Worm (Caenorhabditis elegans) whole organism, L3 larva: Measurements from ENCODE around the gene R05H5.4.

Experiments used
- R02D3.7 ChIP-seq: fragments of 150-350 bp; optimal IDR thresholded peaks from 2 replicates; lab custom pipeline; 2014; ENCODE audit warnings: missing biosample characterization, missing genetic modification characterization
- ZK546.5 ChIP-seq: sonication (generic microtip); optimal IDR thresholded peaks from 2 replicates; lab custom pipeline; 2017; ENCODE audit warnings: missing biosample characterization, missing genetic modification characterization
- aly-2 ChIP-seq: fragments of 150-350 bp; optimal IDR thresholded peaks from 2 replicates; lab custom pipeline; 2014; ENCODE audit warnings: missing biosample characterization, missing genetic modification characterization
- ama-1 ChIP-seq: fragments of 150-350 bp; optimal IDR thresholded peaks from 2 replicates; lab custom pipeline; 2018
- ceh-16 ChIP-seq: sonication (generic microtip); optimal IDR thresholded peaks from 2 replicates; lab custom pipeline; 2017; ENCODE audit warnings: missing biosample characterization, missing genetic modification characterization
- ceh-28 ChIP-seq: fragments of 150-350 bp; optimal IDR thresholded peaks from 2 replicates; lab custom pipeline; 2014; ENCODE audit warnings: missing biosample characterization, missing genetic modification reagents, missing genetic modification characterization
- ceh-82 ChIP-seq: fragments of 150-350 bp; optimal IDR thresholded peaks from 2 replicates; lab custom pipeline; 2014; ENCODE audit warnings: missing biosample characterization, missing genetic modification characterization
- ceh-9 ChIP-seq: sonication (generic microtip); optimal IDR thresholded peaks from 2 replicates; lab custom pipeline; 2018; ENCODE audit warnings: missing biosample characterization, missing genetic modification characterization
- daf-12 ChIP-seq: fragments of 150-350 bp; optimal IDR thresholded peaks from 2 replicates; lab custom pipeline; 2014; ENCODE audit warnings: missing biosample characterization, missing genetic modification reagents, missing genetic modification characterization
- egl-27 ChIP-seq: sonication (generic microtip); optimal IDR thresholded peaks from 4 replicates; lab custom pipeline; 2017; ENCODE audit warnings: missing biosample characterization, missing genetic modification reagents, missing genetic modification characterization
- egl-5 ChIP-seq: fragments of 150-350 bp; optimal IDR thresholded peaks from 2 replicates; lab custom pipeline; 2017; ENCODE audit warnings: missing biosample characterization, missing genetic modification reagents, missing genetic modification characterization, inconsistent platforms
- elt-1 ChIP-seq: fragments of 150-350 bp; optimal IDR thresholded peaks from 2 replicates; lab custom pipeline; 2014; ENCODE audit warnings: missing biosample characterization, missing genetic modification characterization
- elt-2 ChIP-seq: sonication (generic microtip); optimal IDR thresholded peaks from 2 replicates; lab custom pipeline; 2016; ENCODE audit warnings: missing genetic modification reagents, mild to moderate bottlenecking, missing genetic modification characterization, missing compliant biosample characterization
- elt-3 ChIP-seq, 3 experiments: fragments of 150-350 bp in 1 of 3; sonication (generic microtip) in 2 of 3; optimal IDR thresholded peaks; 2 replicates in 2 of 3; 4 replicates in 1 of 3; lab custom pipeline; 2014 to 2017; ENCODE audit warnings: missing biosample characterization in 3 of 3, missing genetic modification characterization in 3 of 3
- eor-1 ChIP-seq, 2 experiments: fragments of 150-350 bp; optimal IDR thresholded peaks; 2 replicates each; lab custom pipeline; 2014 to 2018; ENCODE audit warnings: missing biosample characterization in 2 of 2, missing genetic modification characterization in 2 of 2
- fkh-10 ChIP-seq: sonication (generic microtip); optimal IDR thresholded peaks from 2 replicates; lab custom pipeline; 2017; ENCODE audit warnings: missing biosample characterization, missing genetic modification reagents, missing genetic modification characterization
- fkh-2 ChIP-seq: fragments of 150-350 bp; optimal IDR thresholded peaks from 2 replicates; lab custom pipeline; 2014; ENCODE audit warnings: missing biosample characterization, missing genetic modification reagents, missing genetic modification characterization
- fos-1 ChIP-seq: fragments of 150-350 bp; optimal IDR thresholded peaks from 2 replicates; lab custom pipeline; 2014; ENCODE audit warnings: missing biosample characterization, missing genetic modification characterization
- hmg-11 ChIP-seq: sonication (generic microtip); optimal IDR thresholded peaks from 2 replicates; lab custom pipeline; 2016; ENCODE audit warnings: missing genetic modification characterization, missing compliant biosample characterization
- jun-1 ChIP-seq: fragments of 150-350 bp; optimal IDR thresholded peaks from 2 replicates; lab custom pipeline; 2014; ENCODE audit warnings: missing biosample characterization, missing genetic modification reagents, missing genetic modification characterization
- lin-15B ChIP-seq: fragments of 150-350 bp; optimal IDR thresholded peaks from 2 replicates; lab custom pipeline; 2014; ENCODE audit warnings: missing biosample characterization, missing genetic modification characterization
- lin-39 ChIP-seq: fragments of 150-350 bp; optimal IDR thresholded peaks from 2 replicates; lab custom pipeline; 2018; ENCODE audit warnings: missing biosample characterization, missing genetic modification reagents, missing genetic modification characterization
- lsy-12 ChIP-seq: sonication (generic microtip); optimal IDR thresholded peaks from 2 replicates; lab custom pipeline; 2016; ENCODE audit warnings: mild to moderate bottlenecking, missing genetic modification characterization, missing compliant biosample characterization
- mdl-1 ChIP-seq: fragments of 150-350 bp; optimal IDR thresholded peaks from 2 replicates; lab custom pipeline; 2014; ENCODE audit warnings: missing biosample characterization, missing genetic modification characterization
- mml-1 ChIP-seq: fragments of 150-350 bp; sonication (generic microtip); optimal IDR thresholded peaks from 3 replicates; lab custom pipeline; 2014; ENCODE audit warnings: missing biosample characterization, missing genetic modification characterization
- nfya-1 ChIP-seq: sonication (generic microtip); optimal IDR thresholded peaks from 2 replicates; lab custom pipeline; 2017; ENCODE audit warnings: missing genetic modification characterization, mild to moderate bottlenecking, missing compliant biosample characterization, antibody characterized with exemption, moderate library complexity; ENCODE audit not compliant: insufficient read depth
- nhr-11 ChIP-seq: fragments of 150-350 bp; optimal IDR thresholded peaks from 2 replicates; lab custom pipeline; 2014; ENCODE audit warnings: missing biosample characterization, missing genetic modification characterization
- nhr-12 ChIP-seq: fragments of 150-350 bp; optimal IDR thresholded peaks from 2 replicates; lab custom pipeline; 2014; ENCODE audit warnings: missing biosample characterization, missing genetic modification characterization
- nhr-23 ChIP-seq: fragments of 150-350 bp; optimal IDR thresholded peaks from 2 replicates; lab custom pipeline; 2014; ENCODE audit warnings: missing biosample characterization, missing genetic modification reagents, missing genetic modification characterization
- nhr-237 ChIP-seq: fragments of 150-350 bp; optimal IDR thresholded peaks from 2 replicates; lab custom pipeline; 2014; ENCODE audit warnings: missing biosample characterization, missing genetic modification characterization
- nhr-25 ChIP-seq: sonication (generic microtip); optimal IDR thresholded peaks from 2 replicates; lab custom pipeline; 2017; ENCODE audit warnings: missing biosample characterization, missing genetic modification characterization
- nhr-28 ChIP-seq: fragments of 150-350 bp; optimal IDR thresholded peaks from 2 replicates; lab custom pipeline; 2014; ENCODE audit warnings: missing biosample characterization, missing genetic modification characterization
- nhr-43 ChIP-seq: sonication (generic microtip); optimal IDR thresholded peaks from 2 replicates; lab custom pipeline; 2016; ENCODE audit warnings: mild to moderate bottlenecking, missing genetic modification characterization, missing compliant biosample characterization; ENCODE audit not compliant: poor library complexity, severe bottlenecking
- nhr-67 ChIP-seq: fragments of 150-350 bp; optimal IDR thresholded peaks from 2 replicates; lab custom pipeline; 2014; ENCODE audit warnings: missing biosample characterization, missing genetic modification characterization
- nhr-76 ChIP-seq: fragments of 150-350 bp; sonication (generic microtip); optimal IDR thresholded peaks from 5 replicates; lab custom pipeline; 2014; ENCODE audit warnings: missing biosample characterization, missing genetic modification characterization
- nhr-77 ChIP-seq: fragments of 150-350 bp; optimal IDR thresholded peaks from 2 replicates; lab custom pipeline; 2014; ENCODE audit warnings: missing biosample characterization, missing genetic modification characterization
- pha-4 ChIP-seq: fragments of 150-350 bp; optimal IDR thresholded peaks from 2 replicates; lab custom pipeline; 2014; ENCODE audit warnings: missing biosample characterization, missing genetic modification reagents, missing genetic modification characterization
- pqm-1 ChIP-seq: fragments of 150-350 bp; optimal IDR thresholded peaks from 2 replicates; lab custom pipeline; 2017; ENCODE audit warnings: missing biosample characterization, missing genetic modification characterization, inconsistent platforms
- sea-2 ChIP-seq: fragments of 150-350 bp; sonication (generic microtip); optimal IDR thresholded peaks from 4 replicates; lab custom pipeline; 2014; ENCODE audit warnings: missing biosample characterization, missing genetic modification reagents, missing genetic modification characterization
- skn-1 ChIP-seq: fragments of 150-350 bp; optimal IDR thresholded peaks from 2 replicates; lab custom pipeline; 2014; ENCODE audit warnings: missing biosample characterization, missing genetic modification characterization
- snpc-4 ChIP-seq: fragments of 150-350 bp; optimal IDR thresholded peaks from 2 replicates; lab custom pipeline; 2014; ENCODE audit warnings: missing biosample characterization, missing genetic modification characterization
- tbx-2 ChIP-seq: sonication (generic microtip); optimal IDR thresholded peaks from 2 replicates; lab custom pipeline; 2016; ENCODE audit warnings: mild to moderate bottlenecking, missing genetic modification characterization, missing compliant biosample characterization
- unc-39 ChIP-seq: sonication (generic microtip); optimal IDR thresholded peaks from 4 replicates; lab custom pipeline; 2017; ENCODE audit warnings: missing biosample characterization, missing genetic modification characterization
- unc-62 ChIP-seq: fragments of 150-350 bp; sonication (generic microtip); optimal IDR thresholded peaks from 4 replicates; lab custom pipeline; 2014; ENCODE audit warnings: missing biosample characterization, missing genetic modification reagents, missing genetic modification characterization
- zag-1 ChIP-seq: fragments of 150-350 bp; optimal IDR thresholded peaks from 2 replicates; lab custom pipeline; 2014; ENCODE audit warnings: missing biosample characterization, missing genetic modification characterization
- ztf-11 ChIP-seq: fragments of 150-350 bp; optimal IDR thresholded peaks from 2 replicates; lab custom pipeline; 2014; ENCODE audit warnings: missing biosample characterization, missing genetic modification characterization
- ztf-4 ChIP-seq: fragments of 150-350 bp; optimal IDR thresholded peaks from 2 replicates; lab custom pipeline; 2014; ENCODE audit warnings: missing biosample characterization, missing genetic modification characterization

Gene R05H5.4

DNA sequence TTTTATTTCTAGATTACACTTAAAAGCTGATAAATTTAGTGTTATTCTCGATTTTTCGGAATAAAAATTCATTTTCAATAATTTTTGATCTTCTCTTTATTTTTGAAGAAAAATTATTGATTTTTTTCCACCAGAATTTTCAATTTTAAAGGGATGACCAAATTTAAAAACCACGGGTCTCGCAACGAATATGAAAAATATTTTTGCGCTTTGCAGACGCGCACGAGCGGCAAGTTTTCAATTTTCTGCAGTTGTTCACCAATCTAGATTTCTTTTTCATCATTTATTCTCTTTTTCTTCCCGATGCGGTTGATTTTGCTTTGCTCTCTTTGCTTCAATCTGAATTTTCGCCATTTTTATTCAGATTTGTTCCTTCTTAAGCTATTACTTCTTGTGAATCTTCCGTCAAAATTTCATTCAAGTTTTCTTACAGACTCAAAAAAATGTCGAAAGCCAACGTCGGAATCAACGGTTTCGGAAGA lies 28.9 kb downstream of the R05H5.4 start, which contains the start of gene gpd-4:
gpd-4 (plus strand) TSS at position 432 of the 482 bp plus-strand sequence.
- no peak for TF ChIP-seq ZK546.5 (tag; lab: Kevin White, UChicago)
- TF ChIP-seq zag-1 (tag; lab: Kevin White, UChicago): no peak
- TF ChIP-seq ceh-82 (tag; lab: Kevin White, UChicago): no peak
- TF ChIP-seq sea-2 (GFP tag; lab: Kevin White, UChicago): no peak
- TF ChIP-seq mml-1 (tag; lab: Kevin White, UChicago): no peak
- no peak for TF ChIP-seq R02D3.7
- no peak for TF ChIP-seq nhr-28 (tag; lab: Kevin White, UChicago)
- no peak for TF ChIP-seq aly-2 (tag; lab: Kevin White, UChicago)
- no peak for TF ChIP-seq fkh-10 (GFP tag; lab: Kevin White, UChicago)
- TF ChIP-seq nhr-76 (tag; lab: Kevin White, UChicago): no peak
- no peak for TF ChIP-seq lsy-12
- no peak for TF ChIP-seq nhr-43 (tag; lab: Kevin White, UChicago)
- no peak for TF ChIP-seq ama-1 (lab: Kevin White, UChicago)
- TF ChIP-seq eor-1 (tag; optimal IDR thresholded peaks at IDR 0.05; lab: Kevin White, UChicago): no peak
- TF ChIP-seq snpc-4 (tag; lab: Kevin White, UChicago): no peak
- TF ChIP-seq tbx-2 (tag; lab: Kevin White, UChicago): no peak
- TF ChIP-seq nhr-12 (tag; lab: Kevin White, UChicago): no peak

DNA sequence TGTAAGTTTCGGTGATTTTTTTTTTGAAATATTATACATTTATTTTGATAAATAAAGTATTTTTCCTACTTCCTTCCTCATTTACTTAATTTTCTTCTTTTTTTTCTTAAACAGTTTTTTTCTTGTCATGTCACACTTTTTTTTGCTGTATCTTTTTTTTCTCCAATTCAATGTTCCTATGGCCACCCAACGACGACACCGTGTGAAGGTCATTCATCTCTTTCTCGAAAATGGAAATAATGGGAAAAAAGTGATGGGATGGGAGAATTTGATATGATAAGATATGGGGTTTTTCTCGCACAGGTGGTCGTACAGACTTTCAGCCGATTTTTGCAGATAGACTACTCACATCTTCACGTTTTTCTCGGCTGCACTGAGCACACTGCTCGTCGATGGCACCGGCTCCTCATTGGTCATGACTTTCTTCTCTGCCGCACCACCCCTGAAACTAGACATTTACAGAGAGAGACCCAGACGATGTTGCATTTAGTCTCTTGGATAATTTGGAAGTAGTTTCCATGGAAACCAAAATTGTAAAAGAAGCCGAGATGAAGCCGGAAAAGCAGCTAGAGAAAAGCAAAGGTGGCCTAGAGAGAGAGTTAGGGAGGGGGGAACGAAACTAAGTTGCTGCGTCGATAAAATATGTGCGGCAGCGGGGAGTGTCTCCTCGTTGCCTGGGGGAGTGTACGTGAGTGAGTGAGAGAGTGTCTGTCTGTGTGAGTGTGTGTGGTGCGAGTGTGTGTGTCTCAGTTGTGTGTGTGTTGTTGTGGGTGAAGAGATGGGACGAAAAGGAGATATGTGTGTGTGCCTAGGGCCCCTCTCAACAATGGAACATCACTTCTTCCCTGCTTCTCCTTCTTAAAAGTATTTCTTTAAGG lies 30.7 kb downstream of the R05H5.4 start, which contains the start of gene daf-19:
daf-19 (minus strand) TSS at position 442 of the 878 bp plus-strand sequence.
- TF ChIP-seq ceh-9 (tag; lab: Kevin White, UChicago) (no peak), skn-1 (tag; lab: Kevin White, UChicago) (no peak), nhr-76 (tag; lab: Kevin White, UChicago) (no peak), mml-1 (tag; lab: Kevin White, UChicago) (no peak), fkh-2 (tag; lab: Kevin White, UChicago) (no peak), lsy-12 (peak; percentile 19), ceh-82 (tag; lab: Kevin White, UChicago) (no peak), elt-2 (tag; lab: Kevin White, UChicago) (peak; percentile 47), ceh-16 (tag; lab: Kevin White, UChicago) (no peak), sea-2 (GFP tag; lab: Kevin White, UChicago) (no peak), nhr-25 (tag; lab: Kevin White, UChicago) (peak; percentile 7), jun-1 (tag; lab: Kevin White, UChicago) (no peak), tbx-2 (tag; lab: Kevin White, UChicago) (peak; percentile 46), elt-1 (tag; lab: Kevin White, UChicago) (no peak), egl-5 (tag; lab: Kevin White, UChicago) (peak; percentile 20), zag-1 (tag; lab: Kevin White, UChicago) (no peak), nfya-1 (tag; lab: Kevin White, UChicago) (peak; percentile 76), hmg-11 (tag; lab: Kevin White, UChicago) (peak; percentile 96), fkh-10 (GFP tag; lab: Kevin White, UChicago) (peak; percentile 4), ceh-28 (tag; lab: Kevin White, UChicago) (no peak), unc-39 (tag; lab: Kevin White, UChicago) (no peak), daf-12 (tag; lab: Kevin White, UChicago) (no peak), nhr-67 (tag; lab: Kevin White, UChicago) (no peak), lin-15B (tag; lab: Kevin White, UChicago) (peak; percentile 55), ztf-11 (tag; lab: Kevin White, UChicago) (no peak), eor-1 (tag; optimal IDR thresholded peaks at IDR 0.05; lab: Kevin White, UChicago) (no peak), nhr-11 (tag; lab: Kevin White, UChicago) (peak; percentile 95), nhr-77 (tag; lab: Kevin White, UChicago) (no peak), pqm-1 (tag; lab: Kevin White, UChicago) (peak; percentile 4), ztf-4 (tag; lab: Kevin White, UChicago) (no peak), elt-3 (tag; optimal IDR thresholded peaks at IDR 0.05; lab: Kevin White, UChicago) (no peak), nhr-43 (tag; lab: Kevin White, UChicago) (no peak), snpc-4 (tag; lab: Kevin White, UChicago) (no peak), ama-1 (lab: Kevin White, UChicago) (peak; percentile 38), aly-2 (tag; lab: Kevin White, UChicago) (no peak), nhr-237 (tag; lab: Kevin White, UChicago) (no peak), lin-39 (peak; percentile 43), ZK546.5 (tag; lab: Kevin White, UChicago) (no peak), nhr-12 (tag; lab: Kevin White, UChicago) (no peak), mdl-1 (tag; lab: Kevin White, UChicago) (no peak), unc-62 (GFP tag; lab: Kevin White, UChicago) (no peak), egl-27 (tag; lab: Kevin White, UChicago) (no peak), pha-4 (tag; lab: Kevin White, UChicago) (peak; percentile 70), nhr-28 (tag; lab: Kevin White, UChicago) (no peak), fos-1 (tag; lab: Kevin White, UChicago) (no peak), nhr-23 (tag; lab: Kevin White, UChicago) (peak; percentile 26), R02D3.7 (no peak)
